Worm (Caenorhabditis elegans): Measurements from ENCODE around the gene ZK813.1.

The ZK813.1 gene

DNA sequence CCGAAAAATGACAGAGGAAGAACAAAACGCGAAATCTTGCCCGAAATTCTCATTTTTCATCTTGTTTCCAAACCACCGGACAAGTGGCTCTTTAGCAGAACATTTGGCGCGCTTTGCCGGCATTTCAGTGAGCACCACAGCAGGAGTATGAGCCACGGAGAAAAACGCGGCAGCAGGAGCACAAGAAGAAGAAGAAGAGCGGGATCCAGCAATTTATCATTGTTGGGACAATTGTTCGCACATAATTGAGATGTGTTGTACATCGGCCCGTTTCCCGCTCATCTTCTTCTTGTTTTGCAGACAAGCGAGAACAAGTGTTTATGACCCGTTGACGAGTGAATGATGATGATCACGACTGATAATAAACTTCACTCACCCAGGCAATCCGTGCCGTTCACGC lies 9.4 kb downstream of the ZK813.1 start:
- peak; percentile 65 for TF ChIP-seq lin-39 (tag; optimal IDR thresholded peaks at IDR 0.05)
- no peak for TF ChIP-seq mbf-1 (tag; optimal IDR thresholded peaks at IDR 0.05)
- no peak for TF ChIP-seq nhr-237 (tag; optimal IDR thresholded peaks at IDR 0.05)
- peak; percentile 82 for TF ChIP-seq mab-5 (tag; optimal IDR thresholded peaks at IDR 0.05)
- TF ChIP-seq lsy-2 (tag; optimal IDR thresholded peaks at IDR 0.05), result peak in 1 of 2 experiments; percentile 19
- TF ChIP-seq unc-55 (GFP tag; optimal IDR thresholded peaks at IDR 0.05), result peak; percentile 2
- no peak for TF ChIP-seq unc-39 (tag; optimal IDR thresholded peaks at IDR 0.05)
- peak; percentile 22 for TF ChIP-seq C34F6.9 (tag; optimal IDR thresholded peaks at IDR 0.05)
- peak; percentile 61 for TF ChIP-seq sma-9 (GFP tag; optimal IDR thresholded peaks at IDR 0.05)
- no peak for TF ChIP-seq sma-9 (tag; optimal IDR thresholded peaks at IDR 0.05)
- no peak for TF ChIP-seq ceh-16 (tag; optimal IDR thresholded peaks at IDR 0.05)
- TF ChIP-seq F13H6.1 (tag; optimal IDR thresholded peaks at IDR 0.05), result peak; percentile 76

DNA sequence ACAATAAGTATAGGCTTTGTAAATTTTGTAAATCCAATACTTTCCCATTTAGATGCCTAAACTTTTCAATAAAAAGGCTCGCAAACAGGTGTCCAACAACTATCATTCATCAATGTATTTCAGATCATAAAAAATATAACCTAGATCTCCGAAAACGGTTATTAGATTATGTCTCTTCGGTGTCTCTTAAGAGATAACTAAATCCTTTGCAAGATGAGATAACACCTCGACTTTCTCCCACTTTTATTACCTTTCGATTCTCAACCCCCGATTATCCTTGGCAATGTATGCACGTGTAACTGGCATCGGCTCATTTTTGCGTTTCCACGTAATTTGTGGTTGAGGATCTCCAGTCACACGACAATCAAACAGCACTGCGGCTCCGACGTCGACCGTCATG lies 16.0 kb downstream of the ZK813.1 start:
- TF ChIP-seq unc-55 (GFP tag; optimal IDR thresholded peaks at IDR 0.05) (no peak), elt-3 (tag; optimal IDR thresholded peaks at IDR 0.05) (no peak), egl-27 (tag; optimal IDR thresholded peaks at IDR 0.05) (no peak), lsy-2 (tag; optimal IDR thresholded peaks at IDR 0.05) (no peak), nhr-10 (tag; optimal IDR thresholded peaks at IDR 0.05) (no peak), nhr-25 (tag; optimal IDR thresholded peaks at IDR 0.05) (no peak), snpc-4 (tag; optimal IDR thresholded peaks at IDR 0.05) (no peak), R02D3.7 (tag; optimal IDR thresholded peaks at IDR 0.05) (no peak), ztf-4 (tag; optimal IDR thresholded peaks at IDR 0.05) (no peak), ztf-11 (tag; optimal IDR thresholded peaks at IDR 0.05) (no peak)

DNA sequence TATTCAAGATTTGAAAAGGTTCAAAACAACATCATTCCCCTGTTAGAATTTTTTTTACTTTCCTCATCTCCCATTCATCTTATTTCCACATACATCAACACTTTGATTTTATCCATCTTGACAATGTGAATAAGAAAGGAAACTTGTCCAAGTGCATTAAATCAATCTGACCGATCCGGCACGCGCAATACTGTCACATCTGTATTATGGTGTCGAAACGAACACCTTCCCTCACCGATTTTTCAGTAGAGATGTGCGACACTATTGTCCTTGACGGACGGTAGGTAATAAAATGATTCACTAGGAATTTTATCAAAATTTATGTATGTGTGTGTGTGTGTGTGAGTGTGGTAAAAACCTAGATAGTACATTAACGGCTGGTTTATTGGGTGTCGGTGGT lies 17.8 kb downstream of the ZK813.1 start:
- TF ChIP-seq ama-1 (optimal IDR thresholded peaks at IDR 0.05) (no peak), nhr-6 (tag; optimal IDR thresholded peaks at IDR 0.05) (no peak), zag-1 (tag; optimal IDR thresholded peaks at IDR 0.05) (no peak)

DNA sequence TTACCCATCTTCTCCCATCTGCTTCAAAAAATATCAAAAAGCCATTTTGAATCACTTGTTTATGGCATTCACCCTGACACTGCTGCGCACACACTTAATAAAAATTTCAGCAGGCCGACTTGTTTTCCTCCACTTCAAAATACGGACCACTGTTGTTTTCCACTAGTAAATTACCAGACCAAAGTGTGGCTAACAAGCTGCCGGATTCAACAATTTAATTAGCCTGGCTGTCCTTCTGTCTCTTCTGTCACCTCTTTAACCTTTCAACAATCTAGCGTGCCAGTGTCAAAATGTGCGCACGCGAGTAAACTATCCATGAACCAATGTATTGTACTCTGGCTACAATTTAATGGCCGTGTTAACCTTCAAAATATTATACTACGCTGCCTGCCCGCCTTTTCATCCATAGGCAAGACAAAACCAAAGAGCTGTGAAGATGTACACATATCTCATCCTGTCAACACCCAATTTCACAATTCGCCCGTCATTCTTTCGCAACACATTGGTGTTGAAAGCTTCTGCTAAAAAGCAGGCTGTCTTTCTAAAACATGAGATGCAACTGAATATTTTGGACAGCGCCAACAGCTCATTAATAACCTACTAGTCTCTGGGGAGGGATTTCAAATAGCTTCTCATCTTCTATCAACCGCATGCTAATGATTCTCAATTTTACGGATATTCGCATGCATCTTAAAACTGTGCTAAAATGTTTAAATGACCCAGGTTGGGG lies 18.4 kb downstream of the ZK813.1 start:
- TF ChIP-seq R02D3.7 (tag; optimal IDR thresholded peaks at IDR 0.05), result no peak
- no peak for TF ChIP-seq elt-3 (tag; optimal IDR thresholded peaks at IDR 0.05)
- no peak for TF ChIP-seq lin-13 (GFP tag; optimal IDR thresholded peaks at IDR 0.05)
- TF ChIP-seq zag-1 (tag; optimal IDR thresholded peaks at IDR 0.05), result peak; percentile 38
- peak; percentile 70 for TF ChIP-seq unc-55 (GFP tag; optimal IDR thresholded peaks at IDR 0.05)
- TF ChIP-seq egl-27 (tag; optimal IDR thresholded peaks at IDR 0.05), result no peak
- no peak for TF ChIP-seq aly-2 (tag; optimal IDR thresholded peaks at IDR 0.05)
- no peak for TF ChIP-seq nhr-12 (tag; optimal IDR thresholded peaks at IDR 0.05)
- no peak for TF ChIP-seq dmd-4 (tag; optimal IDR thresholded peaks at IDR 0.05)

DNA sequence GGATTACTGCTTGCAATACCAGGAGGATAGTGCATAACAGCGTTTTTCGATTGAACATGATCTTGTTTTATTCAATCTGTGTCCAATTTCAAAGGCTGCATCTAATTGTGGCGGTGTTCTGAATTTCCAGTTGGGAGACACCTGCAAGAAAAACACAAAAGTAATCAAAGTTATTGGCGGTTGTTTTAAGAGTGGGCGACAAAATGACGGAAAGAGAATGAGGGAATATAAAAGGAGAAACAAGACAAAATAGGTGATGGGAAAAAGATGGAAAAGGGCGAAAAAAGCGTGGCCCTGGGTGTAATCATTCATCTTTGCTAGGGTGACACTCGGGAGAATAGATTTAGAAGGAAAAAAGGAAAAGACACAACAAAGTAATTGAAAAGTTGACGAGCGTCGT lies 19.7 kb downstream of the ZK813.1 start, which contains the start of the genes ZK377.15 and sax-3:
TSS of gene ZK377.15 (minus strand) at position 101 of the 400 bp plus-strand sequence.
TSS of gene sax-3 (minus strand) at position 143 of the 400 bp plus-strand sequence.
- TF ChIP-seq lin-11 (tag; optimal IDR thresholded peaks at IDR 0.05), result no peak
- TF ChIP-seq skn-1 (tag; optimal IDR thresholded peaks at IDR 0.05), result no peak
- TF ChIP-seq nhr-11 (tag; optimal IDR thresholded peaks at IDR 0.05), result no peak
- TF ChIP-seq sem-4 (tag; optimal IDR thresholded peaks at IDR 0.05), result no peak
- TF ChIP-seq nhr-129 (tag; optimal IDR thresholded peaks at IDR 0.05), result no peak
- no peak for TF ChIP-seq nhr-12 (tag; optimal IDR thresholded peaks at IDR 0.05)
- TF ChIP-seq elt-3 (tag; optimal IDR thresholded peaks at IDR 0.05), result no peak
- no peak for TF ChIP-seq crh-2 (tag; optimal IDR thresholded peaks at IDR 0.05)
- no peak for TF ChIP-seq Y55F3AM.14 (GFP tag; optimal IDR thresholded peaks at IDR 0.05)
- no peak for TF ChIP-seq nhr-23 (tag; optimal IDR thresholded peaks at IDR 0.05)
- no peak for TF ChIP-seq ceh-16 (tag; optimal IDR thresholded peaks at IDR 0.05)
- TF ChIP-seq unc-55 (GFP tag; optimal IDR thresholded peaks at IDR 0.05), result no peak
- no peak for TF ChIP-seq zag-1 (tag; optimal IDR thresholded peaks at IDR 0.05)
- no peak for TF ChIP-seq unc-62 (GFP tag; optimal IDR thresholded peaks at IDR 0.05)
- TF ChIP-seq unc-39 (tag; optimal IDR thresholded peaks at IDR 0.05), result no peak
- TF ChIP-seq blmp-1 (tag; optimal IDR thresholded peaks at IDR 0.05; ENCODE audit: insufficient read depth), result no peak
- no peak for TF ChIP-seq nhr-77 (tag; optimal IDR thresholded peaks at IDR 0.05)
- TF ChIP-seq nhr-21 (tag; optimal IDR thresholded peaks at IDR 0.05), result no peak
- no peak for TF ChIP-seq fos-1 (tag; optimal IDR thresholded peaks at IDR 0.05)
- TF ChIP-seq nhr-6 (tag; optimal IDR thresholded peaks at IDR 0.05), result no peak

Measured in whole organism, L2 larva.